Fruit fly (Drosophila melanogaster) whole organism: ENCODE measurements around the gene dnc.

Experiments
- pan ChIP-seq: fragments of >200 bp; optimal IDR thresholded peaks from 2 replicates; lab custom pipeline; 2017
- usp ChIP-seq: fragments of >200 bp; optimal IDR thresholded peaks from 2 replicates; lab custom pipeline; 2017; ENCODE audit warnings: missing biosample characterization, missing genetic modification characterization, mixed read lengths

dm6 chrX:3366884-3367669, 190.8 kb downstream of the dnc start:
- TF ChIP-seq usp (GFP tag; lab: Kevin White, UChicago) (no peak), pan (no peak)
